Fruit fly (Drosophila melanogaster) whole organism, adult: ENCODE measurements around the gene Gr93b.

Source experiments
- CG11617 ChIP-seq: fragments of 200-800 bp; sonication (Bioruptor generic); optimal IDR thresholded peaks from 2 replicates; lab custom pipeline; 2017; ENCODE audit warnings: mild to moderate bottlenecking, missing biosample characterization, missing genetic modification reagents, missing genetic modification characterization
- CG12768 ChIP-seq: fragments of 200-800 bp; sonication (Bioruptor generic); optimal IDR thresholded peaks from 2 replicates; lab custom pipeline; 2017; ENCODE audit warnings: missing biosample characterization, missing genetic modification characterization, mild to moderate bottlenecking, moderate library complexity, missing genetic modification reagents
- CG14711 ChIP-seq: fragments of 200-800 bp; sonication (Bioruptor generic); optimal IDR thresholded peaks from 2 replicates; lab custom pipeline; 2018; ENCODE audit warnings: missing biosample characterization, mild to moderate bottlenecking, missing genetic modification characterization, moderate library complexity
- CG1620 ChIP-seq: fragments of 200-800 bp; sonication (Bioruptor generic); optimal IDR thresholded peaks from 2 replicates; lab custom pipeline; 2016; ENCODE audit warnings: missing biosample characterization, missing genetic modification characterization
- CG33017 ChIP-seq: fragments of 200-800 bp; sonication (Bioruptor generic); optimal IDR thresholded peaks from 2 replicates; lab custom pipeline; 2018; ENCODE audit warnings: missing biosample characterization, mild to moderate bottlenecking, missing genetic modification characterization, moderate library complexity
- CG5204 ChIP-seq: fragments of 200-800 bp; sonication (Bioruptor generic); optimal IDR thresholded peaks from 2 replicates; lab custom pipeline; 2016; ENCODE audit warnings: missing biosample characterization, missing genetic modification characterization
- CG7045 ChIP-seq: fragments of 200-800 bp; sonication (Bioruptor generic); optimal IDR thresholded peaks from 2 replicates; lab custom pipeline; 2017; ENCODE audit warnings: missing biosample characterization, mild to moderate bottlenecking, missing genetic modification characterization
- CG7101 ChIP-seq: fragments of 200-800 bp; sonication (Bioruptor generic); optimal IDR thresholded peaks from 2 replicates; lab custom pipeline; 2018; ENCODE audit warnings: missing biosample characterization, mild to moderate bottlenecking, missing genetic modification characterization, moderate library complexity
- Clk ChIP-seq: fragments of 200-800 bp; sonication (Bioruptor generic); optimal IDR thresholded peaks from 2 replicates; lab custom pipeline; 2017; ENCODE audit warnings: missing biosample characterization, missing genetic modification characterization
- Crg-1 ChIP-seq: fragments of 200-800 bp; sonication (Bioruptor generic); optimal IDR thresholded peaks from 2 replicates; lab custom pipeline; 2016; ENCODE audit warnings: missing biosample characterization, missing genetic modification characterization
- Hr96 ChIP-seq: fragments of 200-800 bp; sonication (Bioruptor generic); optimal IDR thresholded peaks from 2 replicates; lab custom pipeline; 2016; ENCODE audit warnings: missing biosample characterization, missing genetic modification characterization
- Mnt ChIP-seq: fragments of 200-800 bp; sonication (Bioruptor generic); optimal IDR thresholded peaks from 2 replicates; lab custom pipeline; 2016; ENCODE audit warnings: missing biosample characterization, mild to moderate bottlenecking, missing genetic modification characterization
- bab1 ChIP-seq: fragments of 200-800 bp; sonication (Bioruptor generic); optimal IDR thresholded peaks from 3 replicates; lab custom pipeline; 2019; ENCODE audit warnings: missing biosample characterization, mild to moderate bottlenecking, missing genetic modification characterization, moderate library complexity
- cic ChIP-seq: fragments of 200-800 bp; sonication (Bioruptor generic); optimal IDR thresholded peaks from 2 replicates; lab custom pipeline; 2017; ENCODE audit warnings: missing biosample characterization, mild to moderate bottlenecking, missing genetic modification characterization, moderate library complexity
- cnc ChIP-seq, 2 experiments: fragments of >200 bp; optimal IDR thresholded peaks; 2 replicates each; lab custom pipeline; 2017
- kay ChIP-seq: fragments of 200-800 bp; sonication (Bioruptor generic); peaks from one replicate; lab custom pipeline; 2016; ENCODE audit warnings: missing biosample characterization, missing genetic modification characterization, borderline replicate concordance
- ovo ChIP-seq: fragments of 200-800 bp; sonication (Bioruptor generic); optimal IDR thresholded peaks from 2 replicates; lab custom pipeline; 2016; ENCODE audit warnings: missing biosample characterization, missing genetic modification characterization
- pad ChIP-seq: fragments of 200-800 bp; sonication (Bioruptor generic); optimal IDR thresholded peaks from 3 replicates; lab custom pipeline; 2017; ENCODE audit warnings: missing biosample characterization, missing genetic modification characterization, mild to moderate bottlenecking, moderate library complexity, missing genetic modification reagents
- toe ChIP-seq: fragments of 200-800 bp; sonication (Bioruptor generic); optimal IDR thresholded peaks from 2 replicates; lab custom pipeline; 2016; ENCODE audit warnings: missing biosample characterization, missing genetic modification characterization

Gene Gr93b

dm6 chr3R:21825140-21825539 is 18.4 kb downstream of the Gr93b start:
- TF ChIP-seq CG7101 (tag; lab: Kevin White, UChicago) (peak; percentile 30), kay (GFP tag; lab: Kevin White, UChicago) (no peak)

dm6 chr3R:21824407-21825006 is 19.1 kb downstream of the Gr93b start:
- TF ChIP-seq Clk (GFP tag; lab: Kevin White, UChicago): no peak
- TF ChIP-seq CG5204 (GFP tag; lab: Kevin White, UChicago): no peak
- TF ChIP-seq Hr96 (GFP tag; lab: Kevin White, UChicago): no peak

dm6 chr3R:21823699-21824406 is 19.7 kb downstream of the Gr93b start:
- TF ChIP-seq ovo (GFP tag; lab: Kevin White, UChicago) (no peak), CG14711 (tag; lab: Kevin White, UChicago) (peak; percentile 30), CG7101 (tag; lab: Kevin White, UChicago) (no peak)

- TF ChIP-seq CG5204 (GFP tag; lab: Kevin White, UChicago) (no peak), CG7101 (tag; lab: Kevin White, UChicago) (no peak), ovo (GFP tag; lab: Kevin White, UChicago) (no peak), CG33017 (peak; percentile 6), kay (GFP tag; lab: Kevin White, UChicago) (peak; percentile 85), Clk (GFP tag; lab: Kevin White, UChicago) (no peak), Hr96 (GFP tag; lab: Kevin White, UChicago) (no peak), cic (peak; percentile 41), CG11617 (no peak), CG7045 (GFP tag; lab: Kevin White, UChicago) (peak; percentile 67), CG12768 (GFP tag; lab: Kevin White, UChicago) (peak; percentile 22), CG1620 (no peak), cnc (optimal IDR thresholded peaks at IDR 0.05; lab: Kevin White, UChicago) (no peak), bab1 (GFP tag; lab: Kevin White, UChicago) (no peak), toe (GFP tag; lab: Kevin White, UChicago) (no peak), Crg-1 (GFP tag; lab: Kevin White, UChicago) (no peak), Mnt (GFP tag; lab: Kevin White, UChicago) (no peak), CG14711 (tag; lab: Kevin White, UChicago) (no peak)
Measured at dm6 chr3R:21823076-21823475, 20.5 kb downstream of the Gr93b start.

- TF ChIP-seq CG11617: no peak
- TF ChIP-seq cic: no peak
- no peak for TF ChIP-seq Crg-1 (GFP tag; lab: Kevin White, UChicago)
- peak; percentile 4 for TF ChIP-seq bab1 (GFP tag; lab: Kevin White, UChicago)
- no peak for TF ChIP-seq CG14711 (tag; lab: Kevin White, UChicago)
- no peak for TF ChIP-seq pad (GFP tag; lab: Kevin White, UChicago)
- no peak for TF ChIP-seq Clk (GFP tag; lab: Kevin White, UChicago)
Measured at dm6 chr3R:21822562-21822933, 21.0 kb downstream of the Gr93b start, which contains the start of gene CASK. TSS of gene CASK (minus strand) at chr3R:21822674.

- no peak for TF ChIP-seq CG33017
- TF ChIP-seq bab1 (GFP tag; lab: Kevin White, UChicago): peak; percentile 42
Measured at dm6 chr3R:21821684-21822561, 21.6 kb downstream of the Gr93b start.

- no peak for TF ChIP-seq CG7101 (tag; lab: Kevin White, UChicago)
- peak; percentile 6 for TF ChIP-seq toe (GFP tag; lab: Kevin White, UChicago)
- TF ChIP-seq CG33017: no peak
Measured at dm6 chr3R:21808622-21809347, 34.8 kb downstream of the Gr93b start.
